Fruit fly (Drosophila melanogaster) whole organism, embryonic: ENCODE measurements around the gene GCC88.

Experiments
- Awh ChIP-seq: fragments of 200-800 bp; sonication (Bioruptor generic); IDR thresholded peaks from 2 replicates; pipeline ENCODE4, ENCODE4 v1.3.6; 2022; ENCODE audit warnings: missing biosample characterization, missing genetic modification characterization
- Blimp-1 ChIP-seq: fragments of 200-800 bp; sonication (Bioruptor generic); optimal IDR thresholded peaks from 3 replicates; lab custom pipeline; 2018; ENCODE audit warnings: missing biosample characterization, missing genetic modification characterization, mild to moderate bottlenecking, moderate library complexity, missing genetic modification reagents
- CG10543 ChIP-seq: fragments of 200-800 bp; sonication (Bioruptor generic); optimal IDR thresholded peaks from 3 replicates; lab custom pipeline; 2017; ENCODE audit warnings: missing biosample characterization, mild to moderate bottlenecking, missing genetic modification characterization, moderate library complexity
- CG12104 ChIP-seq: fragments of 200-800 bp; sonication (Bioruptor generic); optimal IDR thresholded peaks from 3 replicates; lab custom pipeline; 2016; ENCODE audit warnings: missing biosample characterization, missing genetic modification characterization
- CG1233 ChIP-seq: fragments of 200-800 bp; sonication (Bioruptor generic); optimal IDR thresholded peaks from 4 replicates; lab custom pipeline; 2018; ENCODE audit warnings: missing biosample characterization, mild to moderate bottlenecking, missing genetic modification characterization
- CG13287 ChIP-seq: fragments of 200-800 bp; sonication (Bioruptor generic); IDR thresholded peaks from 2 replicates; pipeline ENCODE4 v1.3.6; 2022; ENCODE audit warnings: missing biosample characterization, missing genetic modification characterization; ENCODE audit not compliant: partially characterized antibody
- CG14014 ChIP-seq: fragments of 200-800 bp; sonication (Bioruptor generic); IDR thresholded peaks from 2 replicates; pipeline ENCODE4 v1.3.6; 2022; ENCODE audit warnings: missing biosample characterization, missing genetic modification characterization
- CG14050 ChIP-seq: fragments of 200-800 bp; sonication (Bioruptor generic); IDR thresholded peaks from 3 replicates; pipeline ENCODE4 v1.3.6; 2022; ENCODE audit warnings: missing biosample characterization, missing genetic modification characterization
- CG14965 ChIP-seq: fragments of 200-800 bp; sonication (Bioruptor generic); optimal IDR thresholded peaks from 2 replicates; lab custom pipeline; 2016; ENCODE audit warnings: missing biosample characterization, missing genetic modification characterization, borderline replicate concordance
- CG16815 ChIP-seq: fragments of 200-800 bp; sonication (Bioruptor generic); optimal IDR thresholded peaks from 3 replicates; lab custom pipeline; 2017; ENCODE audit warnings: missing biosample characterization, mild to moderate bottlenecking, missing genetic modification characterization
- CG16863 ChIP-seq: fragments of 200-800 bp; sonication (Bioruptor generic); optimal IDR thresholded peaks from 3 replicates; lab custom pipeline; 2016; ENCODE audit warnings: missing biosample characterization, missing genetic modification characterization
- CG17912 ChIP-seq: fragments of 200-800 bp; sonication (Bioruptor generic); optimal IDR thresholded peaks from 2 replicates; lab custom pipeline; 2018; ENCODE audit warnings: missing biosample characterization, mild to moderate bottlenecking, missing genetic modification characterization
- CG18619 ChIP-seq: fragments of 200-800 bp; sonication (Bioruptor generic); optimal IDR thresholded peaks from 3 replicates; lab custom pipeline; 2017; ENCODE audit warnings: missing biosample characterization, mild to moderate bottlenecking, missing genetic modification characterization
- CG2199 ChIP-seq: fragments of 200-800 bp; sonication (Bioruptor generic); IDR thresholded peaks from 3 replicates; pipeline ENCODE4 v1.3.6; 2022; ENCODE audit warnings: missing biosample characterization, missing genetic modification characterization
- CG2889 ChIP-seq: fragments of 200-800 bp; sonication (Bioruptor generic); IDR thresholded peaks from 3 replicates; pipeline ENCODE4 v1.3.6; 2022; ENCODE audit warnings: missing biosample characterization, missing genetic modification characterization
- CG34376 ChIP-seq: fragments of 200-800 bp; sonication (Bioruptor generic); optimal IDR thresholded peaks from 2 replicates; lab custom pipeline; 2018; ENCODE audit warnings: missing biosample characterization, mild to moderate bottlenecking, missing genetic modification characterization
- CG4854 ChIP-seq: fragments of 200-800 bp; sonication (Bioruptor generic); optimal IDR thresholded peaks from 2 replicates; lab custom pipeline; 2016; ENCODE audit warnings: missing biosample characterization, missing genetic modification characterization, inconsistent platforms
- CG8089 ChIP-seq: fragments of 200-800 bp; sonication (Bioruptor generic); optimal IDR thresholded peaks from 3 replicates; lab custom pipeline; 2016; ENCODE audit warnings: missing biosample characterization, missing genetic modification characterization
- Doc2 ChIP-seq: fragments of 200-800 bp; sonication (Bioruptor generic); IDR thresholded peaks from 2 replicates; pipeline ENCODE4 v1.3.6; 2022; ENCODE audit warnings: missing biosample characterization, missing genetic modification characterization
- ERR ChIP-seq: fragments of 200-800 bp; sonication (Bioruptor generic); optimal IDR thresholded peaks from 2 replicates; lab custom pipeline; 2016; ENCODE audit warnings: missing biosample characterization, missing genetic modification characterization
- Gug ChIP-seq: fragments of 200-800 bp; sonication (Bioruptor generic); IDR thresholded peaks from 4 replicates; pipeline ENCODE4 v1.3.6; 2022; ENCODE audit warnings: missing biosample characterization, missing genetic modification characterization
- HLHmδ ChIP-seq: fragments of 200-800 bp; sonication (Bioruptor generic); optimal IDR thresholded peaks from 2 replicates; lab custom pipeline; 2018; ENCODE audit warnings: missing biosample characterization, mild to moderate bottlenecking, missing genetic modification characterization, moderate library complexity
- Hmr ChIP-seq: fragments of 200-800 bp; sonication (Bioruptor generic); optimal IDR thresholded peaks from 3 replicates; lab custom pipeline; 2017; ENCODE audit warnings: mild to moderate bottlenecking, missing biosample characterization, missing genetic modification reagents, missing genetic modification characterization
- Hr51 ChIP-seq, 2 experiments: fragments of 200-800 bp; sonication (Bioruptor generic); optimal IDR thresholded peaks; 2 replicates in 1 of 2; 3 replicates in 1 of 2; lab custom pipeline; 2016 to 2018; ENCODE audit warnings: missing biosample characterization in 2 of 2, missing genetic modification characterization in 2 of 2, mild to moderate bottlenecking in 1 of 2, moderate library complexity in 1 of 2
- Lhr ChIP-seq: fragments of 200-800 bp; sonication (Bioruptor generic); optimal IDR thresholded peaks from 3 replicates; lab custom pipeline; 2017; ENCODE audit warnings: mild to moderate bottlenecking, missing biosample characterization, missing genetic modification reagents, missing genetic modification characterization
- Meics ChIP-seq: fragments of 200-800 bp; sonication (Bioruptor generic); optimal IDR thresholded peaks from 2 replicates; lab custom pipeline; 2017; ENCODE audit warnings: missing biosample characterization, mild to moderate bottlenecking, missing genetic modification characterization
- Mes4 ChIP-seq: fragments of 200-800 bp; sonication (Bioruptor generic); optimal IDR thresholded peaks from 2 replicates; lab custom pipeline; 2016; ENCODE audit warnings: missing biosample characterization, missing genetic modification characterization
- Myb ChIP-seq: fragments of 200-800 bp; sonication (Bioruptor generic); optimal IDR thresholded peaks from 2 replicates; lab custom pipeline; 2016; ENCODE audit warnings: missing biosample characterization, missing genetic modification characterization
- NC2β ChIP-seq: fragments of 200-800 bp; sonication (Bioruptor generic); optimal IDR thresholded peaks from 2 replicates; lab custom pipeline; 2016; ENCODE audit warnings: missing biosample characterization, missing genetic modification characterization
- Ravus ChIP-seq: fragments of 200-800 bp; sonication (Bioruptor generic); IDR thresholded peaks from 2 replicates; pipeline ENCODE4 v1.3.6; 2022; ENCODE audit warnings: missing biosample characterization, missing genetic modification characterization
- Side ChIP-seq: fragments of 200-800 bp; sonication (Bioruptor generic); optimal IDR thresholded peaks from 2 replicates; lab custom pipeline; 2016; ENCODE audit warnings: missing biosample characterization, missing genetic modification characterization
- aop ChIP-seq: fragments of 200-800 bp; sonication (Bioruptor generic); IDR thresholded peaks from 2 replicates; pipeline ENCODE4 v1.3.6; 2022; ENCODE audit warnings: missing biosample characterization, missing genetic modification characterization
- bsh ChIP-seq, 2 experiments: fragments of 200-800 bp; sonication (Bioruptor generic); optimal IDR thresholded peaks; 2 replicates each; lab custom pipeline; 2017 to 2018; ENCODE audit warnings: mild to moderate bottlenecking in 2 of 2, missing biosample characterization in 2 of 2, missing genetic modification characterization in 2 of 2, moderate library complexity in 1 of 2
- dm ChIP-seq: fragments of 200-800 bp; sonication (Bioruptor generic); optimal IDR thresholded peaks from 3 replicates; lab custom pipeline; 2016; ENCODE audit warnings: missing biosample characterization, missing genetic modification characterization
- dmrt99B ChIP-seq: fragments of 200-800 bp; sonication (Bioruptor generic); optimal IDR thresholded peaks from 2 replicates; lab custom pipeline; 2018; ENCODE audit warnings: missing biosample characterization, mild to moderate bottlenecking, missing genetic modification characterization, moderate library complexity
- en ChIP-seq: fragments of 200-800 bp; sonication (Bioruptor generic); optimal IDR thresholded peaks from 2 replicates; lab custom pipeline; 2016; ENCODE audit warnings: missing biosample characterization, missing genetic modification characterization
- exex ChIP-seq: fragments of 200-800 bp; sonication (Bioruptor generic); optimal IDR thresholded peaks from 4 replicates; lab custom pipeline; 2018; ENCODE audit warnings: missing biosample characterization, mild to moderate bottlenecking, missing genetic modification characterization, moderate library complexity
- ftz-f1 ChIP-seq: fragments of 200-800 bp; sonication (Bioruptor generic); optimal IDR thresholded peaks from 2 replicates; lab custom pipeline; 2016; ENCODE audit warnings: missing biosample characterization, missing genetic modification characterization
- ind ChIP-seq: fragments of 200-800 bp; sonication (Bioruptor generic); optimal IDR thresholded peaks from 3 replicates; lab custom pipeline; 2016; ENCODE audit warnings: missing biosample characterization, missing genetic modification characterization
- kni ChIP-seq: fragments of 200-800 bp; sonication (Bioruptor generic); optimal IDR thresholded peaks from 3 replicates; lab custom pipeline; 2017; ENCODE audit warnings: mild to moderate bottlenecking, missing biosample characterization, missing genetic modification reagents, missing genetic modification characterization
- phol ChIP-seq: fragments of 200-800 bp; sonication (Bioruptor generic); optimal IDR thresholded peaks from 3 replicates; lab custom pipeline; 2018; ENCODE audit warnings: missing biosample characterization, mild to moderate bottlenecking, missing genetic modification characterization, moderate library complexity
- run ChIP-seq: fragments of 200-800 bp; sonication (Bioruptor generic); optimal IDR thresholded peaks from 3 replicates; lab custom pipeline; 2018; ENCODE audit warnings: missing biosample characterization, mild to moderate bottlenecking, missing genetic modification characterization
- salm ChIP-seq: fragments of 200-800 bp; sonication (Bioruptor generic); optimal IDR thresholded peaks from 2 replicates; lab custom pipeline; 2018; ENCODE audit warnings: missing biosample characterization, mild to moderate bottlenecking, missing genetic modification characterization
- schlank ChIP-seq: fragments of 200-800 bp; sonication (Bioruptor generic); optimal IDR thresholded peaks from 2 replicates; lab custom pipeline; 2018; ENCODE audit warnings: missing biosample characterization, mild to moderate bottlenecking, missing genetic modification characterization
- tio ChIP-seq: fragments of 200-800 bp; sonication (Bioruptor generic); optimal IDR thresholded peaks from 2 replicates; lab custom pipeline; 2017; ENCODE audit warnings: missing biosample characterization, missing genetic modification characterization, inconsistent platforms
- ttk ChIP-seq: fragments of 200-800 bp; sonication (Bioruptor generic); IDR thresholded peaks from 2 replicates; pipeline ENCODE4 v2.1.2; 2022; ENCODE audit warnings: missing biosample characterization, missing genetic modification characterization
- vnd ChIP-seq: fragments of 200-800 bp; sonication (Bioruptor generic); IDR thresholded peaks from 3 replicates; pipeline ENCODE4 v1.3.6; 2022; ENCODE audit warnings: missing biosample characterization, missing genetic modification characterization; ENCODE audit not compliant: partially characterized antibody
- zf30C ChIP-seq: fragments of 200-800 bp; sonication (Bioruptor generic); optimal IDR thresholded peaks from 3 replicates; lab custom pipeline; 2018; ENCODE audit warnings: missing biosample characterization, mild to moderate bottlenecking, missing genetic modification characterization

Gene GCC88

dm6 chr3R:11211291-11212061 is 18.9 kb downstream of the GCC88 start (continued):
- TF ChIP-seq ttk (GFP tag; lab: Robert Waterston, UW) (peak; percentile 65), CG8089 (peak; percentile 19), schlank (peak; percentile 25), CG2889 (GFP tag; lab: Robert Waterston, UW) (peak; percentile 64), CG14965 (no peak), CG1233 (GFP tag; lab: Kevin White, UChicago) (peak; percentile 56), NC2β (GFP tag; lab: Kevin White, UChicago) (peak; percentile 48), exex (tag; lab: Kevin White, UChicago) (peak; percentile 49), CG14050 (peak; percentile 66), CG17912 (GFP tag; lab: Kevin White, UChicago) (no peak), Hr51 (GFP tag; optimal IDR thresholded peaks at IDR 0.05; lab: Kevin White, UChicago) (peak; percentile 49 to 63), Myb (GFP tag; lab: Kevin White, UChicago) (peak; percentile 58), CG2199 (0 out of 3 replicates have a peak, but pooled peaks have one; percentile 28), CG16815 (peak; percentile 55), Side (peak; percentile 53), dmrt99B (tag; lab: Kevin White, UChicago) (peak; percentile 74), phol (tag; lab: Kevin White, UChicago) (peak; percentile 64), CG4854 (peak; percentile 67), Blimp-1 (GFP tag; lab: Kevin White, UChicago) (peak; percentile 56), CG12104 (no peak), Hmr (GFP tag; lab: Kevin White, UChicago) (peak; percentile 76), Gug (GFP tag; lab: Robert Waterston, UW) (peak; percentile 87), CG10543 (peak; percentile 84), en (GFP tag; lab: Kevin White, UChicago) (no peak), CG18619 (GFP tag; lab: Kevin White, UChicago) (peak; percentile 40), CG13287 (no peak; the same call in 1 of the 2 replicates), aop (GFP tag; lab: Robert Waterston, UW) (no peak), Meics (peak; percentile 76), Ravus (GFP tag; lab: Robert Waterston, UW) (peak; percentile 33), ftz-f1 (GFP tag; lab: Kevin White, UChicago) (peak; percentile 60), kni (peak; percentile 95), vnd (GFP tag; lab: Robert Waterston, UW) (no peak), CG14014 (GFP tag; lab: Robert Waterston, UW) (peak; percentile 80), bsh (GFP tag; optimal IDR thresholded peaks at IDR 0.05; lab: Kevin White, UChicago) (peak in 1 of 2 experiments; percentile 69), run (tag; lab: Kevin White, UChicago) (no peak), salm (no peak), Awh (GFP tag; lab: Robert Waterston, UW) (0 out of 2 replicates have a peak, but pooled peaks have one; percentile 11), tio (GFP tag; lab: Kevin White, UChicago) (no peak), CG16863 (GFP tag; lab: Kevin White, UChicago) (peak; percentile 68), Doc2 (no peak), dm (GFP tag; lab: Kevin White, UChicago) (peak; percentile 97), HLHmδ (GFP tag; lab: Kevin White, UChicago) (no peak), zf30C (GFP tag; lab: Kevin White, UChicago) (no peak), ERR (peak; percentile 30), CG34376 (peak; percentile 76), ind (GFP tag; lab: Kevin White, UChicago) (peak; percentile 83), Lhr (no peak), Mes4 (GFP tag; lab: Kevin White, UChicago) (peak; percentile 54)
